Fruit fly (Drosophila melanogaster) Kc167 (cell line): ENCODE results near the gene Hrd3.

Source experiments
- Sin3A ChIP-seq: fragments of >200 bp; optimal IDR thresholded peaks from 2 replicates; lab custom pipeline; 2018; ENCODE audit warnings: missing external identifiers
- insv ChIP-seq: fragments of >200 bp; optimal IDR thresholded peaks from 3 replicates; lab custom pipeline; 2018; ENCODE audit warnings: missing external identifiers
- ttk ChIP-seq: sonication (Bioruptor generic); optimal IDR thresholded peaks from 2 replicates; lab custom pipeline; 2017; ENCODE audit warnings: missing external identifiers

dm6 chr3R:23733771-23734170, 24.6 kb downstream of the Hrd3 start:
- TF ChIP-seq insv (lab: Kevin White, UChicago) (no peak), Sin3A (lab: Kevin White, UChicago) (no peak), ttk (lab: Kevin White, UChicago) (no peak)
